Worm (Caenorhabditis elegans) whole organism, L1 larva: ENCODE measurements around the gene rpb-6.

ENCODE experiments used
- C16A3.4 ChIP-seq: fragments of 150-350 bp; optimal IDR thresholded peaks from 2 replicates; lab custom pipeline; 2014; ENCODE audit warnings: missing biosample characterization, missing genetic modification characterization
- C34B4.2 ChIP-seq: sonication (generic microtip); optimal IDR thresholded peaks from 2 replicates; lab custom pipeline; 2017; ENCODE audit warnings: mild to moderate bottlenecking, missing genetic modification characterization, missing compliant biosample characterization
- F16B12.6 ChIP-seq: fragments of 150-350 bp; optimal IDR thresholded peaks from 2 replicates; lab custom pipeline; 2014; ENCODE audit warnings: missing biosample characterization, missing genetic modification characterization
- Y116A8C.19 ChIP-seq: sonication (generic microtip); optimal IDR thresholded peaks from 2 replicates; lab custom pipeline; 2016; ENCODE audit warnings: missing compliant biosample characterization, missing genetic modification characterization, borderline replicate concordance
- ama-1 ChIP-seq: fragments of 150-350 bp; optimal IDR thresholded peaks from 2 replicates; lab custom pipeline; 2014
- ceh-63 ChIP-seq: fragments of 200-800 bp; sonication (Bioruptor generic); optimal IDR thresholded peaks from 2 replicates; lab custom pipeline; 2018; ENCODE audit warnings: mild to moderate bottlenecking, missing genetic modification characterization, missing compliant biosample characterization
- ceh-8 ChIP-seq: fragments of 200-800 bp; sonication (Bioruptor generic); optimal IDR thresholded peaks from 2 replicates; lab custom pipeline; 2018; ENCODE audit warnings: mild to moderate bottlenecking, missing genetic modification characterization, moderate library complexity, missing compliant biosample characterization
- ceh-82 ChIP-seq, 3 experiments: fragments of 150-350 bp in 1 of 3; sonication (generic microtip) in 2 of 3; optimal IDR thresholded peaks; 2 replicates each; lab custom pipeline; 2014 to 2017; ENCODE audit warnings: missing biosample characterization in 3 of 3, missing genetic modification characterization in 3 of 3
- ceh-90 ChIP-seq: sonication (generic microtip); optimal IDR thresholded peaks from 2 replicates; lab custom pipeline; 2016; ENCODE audit warnings: missing genetic modification characterization, missing compliant biosample characterization
- dpl-1 ChIP-seq, 3 experiments: fragments of 150-350 bp in 2 of 3; sonication (generic microtip) in 1 of 3; optimal IDR thresholded peaks; 2 replicates each; lab custom pipeline; 2014 to 2017; ENCODE audit warnings: missing biosample characterization in 3 of 3, missing genetic modification characterization in 3 of 3, missing genetic modification reagents in 3 of 3
- dsc-1 ChIP-seq: sonication (generic microtip); optimal IDR thresholded peaks from 2 replicates; lab custom pipeline; 2016; ENCODE audit warnings: mild to moderate bottlenecking, missing genetic modification characterization, missing compliant biosample characterization
- efl-1 ChIP-seq, 4 experiments: fragments of 150-350 bp; optimal IDR thresholded peaks in 3 of 4; peaks in 1 of 4; 1 replicate in 1 of 4; 2 replicates in 3 of 4; lab custom pipeline; 2014; ENCODE audit warnings: missing biosample characterization in 2 of 4, missing genetic modification characterization in 2 of 4, missing genetic modification reagents in 2 of 4
- egl-27 ChIP-seq, 2 experiments: fragments of 150-350 bp in 1 of 2; sonication (generic microtip); optimal IDR thresholded peaks; 3 replicates each; lab custom pipeline; 2017 to 2018; ENCODE audit warnings: missing biosample characterization in 2 of 2, missing genetic modification characterization in 2 of 2, missing genetic modification reagents in 2 of 2
- ets-5 ChIP-seq: fragments of 200-800 bp; sonication (Bioruptor generic); IDR thresholded peaks from 2 replicates; pipeline ENCODE4 v1.3.6; 2022; ENCODE audit warnings: missing genetic modification characterization, missing compliant biosample characterization
- fkh-10 ChIP-seq: sonication (generic microtip); optimal IDR thresholded peaks from 2 replicates; lab custom pipeline; 2017; ENCODE audit warnings: missing biosample characterization, missing genetic modification reagents, missing genetic modification characterization
- fkh-8 ChIP-seq: sonication (generic microtip); optimal IDR thresholded peaks from 2 replicates; lab custom pipeline; 2016; ENCODE audit warnings: mild to moderate bottlenecking, missing genetic modification characterization, missing compliant biosample characterization
- grh-1 ChIP-seq: fragments of 200-800 bp; sonication (Bioruptor generic); IDR thresholded peaks from 2 replicates; pipeline ENCODE4 v1.3.6; 2022; ENCODE audit warnings: missing genetic modification reagents, missing genetic modification characterization, missing compliant biosample characterization
- hpl-2 ChIP-seq: fragments of 150-350 bp; optimal IDR thresholded peaks from 2 replicates; lab custom pipeline; 2014; ENCODE audit warnings: missing biosample characterization, missing genetic modification reagents, missing genetic modification characterization
- irx-1 ChIP-seq: sonication (generic microtip); optimal IDR thresholded peaks from 2 replicates; lab custom pipeline; 2016; ENCODE audit warnings: missing genetic modification characterization, missing compliant biosample characterization
- jun-1 ChIP-seq: fragments of 150-350 bp; optimal IDR thresholded peaks from 2 replicates; lab custom pipeline; 2014; ENCODE audit warnings: missing biosample characterization, missing genetic modification reagents, missing genetic modification characterization
- lin-13 ChIP-seq: fragments of 150-350 bp; optimal IDR thresholded peaks from 2 replicates; lab custom pipeline; 2014; ENCODE audit warnings: missing biosample characterization, missing genetic modification reagents, missing genetic modification characterization
- lin-14 ChIP-seq: fragments of 200-800 bp; sonication (Bioruptor generic); optimal IDR thresholded peaks from 2 replicates; lab custom pipeline; 2018; ENCODE audit warnings: mild to moderate bottlenecking, missing genetic modification characterization, moderate library complexity, missing compliant biosample characterization
- lin-15B ChIP-seq: fragments of 150-350 bp; sonication (generic microtip); optimal IDR thresholded peaks from 3 replicates; lab custom pipeline; 2014; ENCODE audit warnings: missing biosample characterization, missing genetic modification characterization
- lir-3 ChIP-seq: sonication (generic microtip); optimal IDR thresholded peaks from 2 replicates; lab custom pipeline; 2016; ENCODE audit warnings: mild to moderate bottlenecking, missing genetic modification characterization, moderate library complexity, missing compliant biosample characterization; ENCODE audit not compliant: poor library complexity
- lsy-2 ChIP-seq, 2 experiments: fragments of 150-350 bp; optimal IDR thresholded peaks; 2 replicates each; lab custom pipeline; 2014; ENCODE audit warnings: missing biosample characterization in 2 of 2, missing genetic modification characterization in 2 of 2
- mab-9 ChIP-seq: fragments of 200-800 bp; sonication (Bioruptor generic); IDR thresholded peaks from 2 replicates; pipeline ENCODE4 v1.3.6; 2022; ENCODE audit warnings: missing genetic modification reagents, missing genetic modification characterization, missing compliant biosample characterization
- mdl-1 ChIP-seq, 2 experiments: fragments of 150-350 bp; optimal IDR thresholded peaks; 2 replicates each; lab custom pipeline; 2014 to 2017; ENCODE audit warnings: missing biosample characterization in 2 of 2, missing genetic modification characterization in 2 of 2, inconsistent platforms in 1 of 2
- mep-1 ChIP-seq: fragments of 150-350 bp; optimal IDR thresholded peaks from 2 replicates; lab custom pipeline; 2014; ENCODE audit warnings: missing biosample characterization, missing genetic modification characterization
- nhr-11 ChIP-seq: fragments of 150-350 bp; optimal IDR thresholded peaks from 2 replicates; lab custom pipeline; 2014; ENCODE audit warnings: missing biosample characterization, missing genetic modification characterization
- nhr-20 ChIP-seq: sonication (generic microtip); optimal IDR thresholded peaks from 2 replicates; lab custom pipeline; 2016; ENCODE audit warnings: mild to moderate bottlenecking, missing genetic modification characterization, missing compliant biosample characterization
- nhr-71 ChIP-seq: sonication (generic microtip); optimal IDR thresholded peaks from 2 replicates; lab custom pipeline; 2016; ENCODE audit warnings: mild to moderate bottlenecking, missing genetic modification characterization, moderate library complexity, missing compliant biosample characterization
- nhr-76 ChIP-seq: sonication (generic microtip); optimal IDR thresholded peaks from 2 replicates; lab custom pipeline; 2017; ENCODE audit warnings: missing biosample characterization, missing genetic modification characterization
- nhr-77 ChIP-seq: fragments of 150-350 bp; optimal IDR thresholded peaks from 2 replicates; lab custom pipeline; 2014; ENCODE audit warnings: missing biosample characterization, missing genetic modification characterization
- nhr-84 ChIP-seq: sonication (generic microtip); optimal IDR thresholded peaks from 2 replicates; lab custom pipeline; 2017; ENCODE audit warnings: missing biosample characterization, missing genetic modification characterization
- nhr-85 ChIP-seq: sonication (generic microtip); peaks from one replicate; lab custom pipeline; 2016; ENCODE audit warnings: missing genetic modification characterization, inconsistent platforms, missing compliant biosample characterization
- pqm-1 ChIP-seq: sonication (generic microtip); optimal IDR thresholded peaks from 3 replicates; lab custom pipeline; 2017; ENCODE audit warnings: missing biosample characterization, missing genetic modification characterization
- rnt-1 ChIP-seq: sonication (generic microtip); optimal IDR thresholded peaks from 2 replicates; lab custom pipeline; 2016; ENCODE audit warnings: mild to moderate bottlenecking, missing genetic modification characterization, moderate library complexity, missing compliant biosample characterization
- skn-1 ChIP-seq: fragments of 150-350 bp; optimal IDR thresholded peaks from 2 replicates; lab custom pipeline; 2014; ENCODE audit warnings: missing biosample characterization, missing genetic modification characterization
- snu-23 ChIP-seq: sonication (generic microtip); optimal IDR thresholded peaks from 2 replicates; lab custom pipeline; 2016; ENCODE audit warnings: missing genetic modification characterization, missing compliant biosample characterization
- sox-4 ChIP-seq: sonication (generic microtip); optimal IDR thresholded peaks from 2 replicates; lab custom pipeline; 2016; ENCODE audit warnings: missing genetic modification characterization, missing compliant biosample characterization
- sptf-1 ChIP-seq: fragments of 150-350 bp; optimal IDR thresholded peaks from 2 replicates; lab custom pipeline; 2014; ENCODE audit warnings: missing biosample characterization, missing genetic modification characterization
- sup-37 ChIP-seq: fragments of 200-800 bp; sonication (Bioruptor generic); optimal IDR thresholded peaks from 2 replicates; lab custom pipeline; 2018; ENCODE audit warnings: mild to moderate bottlenecking, missing genetic modification characterization, missing compliant biosample characterization
- tbx-2 ChIP-seq: sonication (generic microtip); optimal IDR thresholded peaks from 2 replicates; lab custom pipeline; 2016; ENCODE audit warnings: missing genetic modification characterization, missing compliant biosample characterization
- tlp-1 ChIP-seq: fragments of 150-350 bp; optimal IDR thresholded peaks from 2 replicates; lab custom pipeline; 2014; ENCODE audit warnings: missing biosample characterization, missing genetic modification characterization
- unc-130 ChIP-seq: fragments of 150-350 bp; optimal IDR thresholded peaks from 2 replicates; lab custom pipeline; 2017; ENCODE audit warnings: missing biosample characterization, missing genetic modification characterization, inconsistent platforms
- unc-30 ChIP-seq: sonication (generic microtip); optimal IDR thresholded peaks from 2 replicates; lab custom pipeline; 2017; ENCODE audit warnings: missing biosample characterization, missing genetic modification characterization
- unc-86 ChIP-seq: sonication (generic microtip); optimal IDR thresholded peaks from 2 replicates; lab custom pipeline; 2016; ENCODE audit warnings: missing genetic modification characterization, missing compliant biosample characterization
- xbp-1 ChIP-seq: sonication (generic microtip); optimal IDR thresholded peaks from 2 replicates; lab custom pipeline; 2016; ENCODE audit warnings: missing genetic modification characterization, missing compliant biosample characterization
- zag-1 ChIP-seq: fragments of 150-350 bp; optimal IDR thresholded peaks from 2 replicates; lab custom pipeline; 2014; ENCODE audit warnings: missing biosample characterization, missing genetic modification characterization
- zip-4 ChIP-seq: fragments of 200-800 bp; sonication (Bioruptor generic); optimal IDR thresholded peaks from 2 replicates; lab custom pipeline; 2018; ENCODE audit warnings: mild to moderate bottlenecking, missing genetic modification characterization, moderate library complexity, missing compliant biosample characterization

Gene rpb-6

ce11 chrII:10548778-10549671 is 30.2 kb upstream of the rpb-6 start (continued):
- no peak for TF ChIP-seq pqm-1 (tag; lab: Kevin White, UChicago)
- TF ChIP-seq lin-13 (GFP tag; lab: Kevin White, UChicago) = peak; percentile 94
- TF ChIP-seq jun-1 = peak; percentile 89
- TF ChIP-seq fkh-10 (GFP tag; lab: Kevin White, UChicago) = peak; percentile 89
- TF ChIP-seq dpl-1 (GFP tag; optimal IDR thresholded peaks at IDR 0.05; lab: Kevin White, UChicago) = peak; percentile 44 to 59 (median 45)
- peak; percentile 48 for TF ChIP-seq mep-1 (tag; lab: Kevin White, UChicago)
- peak; percentile 90 for TF ChIP-seq unc-86
- no peak for TF ChIP-seq unc-30 (tag; lab: Kevin White, UChicago)
- TF ChIP-seq irx-1 (tag; lab: Kevin White, UChicago) = peak; percentile 34
- peak; percentile 22 for TF ChIP-seq unc-130 (tag; lab: Kevin White, UChicago)
- TF ChIP-seq nhr-77 (tag; lab: Kevin White, UChicago) = peak; percentile 70
- no peak for TF ChIP-seq ceh-63 (GFP tag; lab: Kevin White, UChicago)
- peak; percentile 85 to 95 for TF ChIP-seq mdl-1 (tag; optimal IDR thresholded peaks at IDR 0.05; lab: Kevin White, UChicago)
- peak; percentile 66 for TF ChIP-seq mab-9
- 0 out of 2 replicates have a peak, but pooled peaks have one; percentile 5 for TF ChIP-seq ets-5 (GFP tag; lab: Robert Waterston, UW)
- TF ChIP-seq grh-1 (GFP tag; lab: Robert Waterston, UW) = peak; percentile 39
- peak; percentile 85 for TF ChIP-seq C16A3.4 (tag; lab: Kevin White, UChicago)
- no peak for TF ChIP-seq tlp-1 (tag; lab: Kevin White, UChicago)
- TF ChIP-seq rnt-1 = peak; percentile 84
- TF ChIP-seq dsc-1 (tag; lab: Kevin White, UChicago) = peak; percentile 57
- TF ChIP-seq nhr-20 (tag; lab: Kevin White, UChicago) = peak; percentile 82
- peak; percentile 81 to 90 for TF ChIP-seq lsy-2 (tag; optimal IDR thresholded peaks at IDR 0.05; lab: Kevin White, UChicago)
- TF ChIP-seq ceh-90 (tag; lab: Kevin White, UChicago) = no peak
- TF ChIP-seq nhr-11 (tag; lab: Kevin White, UChicago) = peak; percentile 80
- TF ChIP-seq zip-4 (GFP tag; lab: Kevin White, UChicago) = no peak
- peak; percentile 83 for TF ChIP-seq tbx-2
- no peak for TF ChIP-seq nhr-84 (tag; lab: Kevin White, UChicago)
- peak; percentile 96 for TF ChIP-seq nhr-71 (tag; lab: Kevin White, UChicago)
- TF ChIP-seq zag-1 (tag; lab: Kevin White, UChicago) = no peak
- TF ChIP-seq sox-4 = peak; percentile 36
- TF ChIP-seq skn-1 = peak; percentile 91
- TF ChIP-seq ama-1 = peak; percentile 97
- peak; percentile 96 for TF ChIP-seq lin-14
- no peak for TF ChIP-seq nhr-76 (tag; lab: Kevin White, UChicago)
- TF ChIP-seq sup-37 (GFP tag; lab: Kevin White, UChicago) = peak; percentile 5

- TF ChIP-seq unc-130 (tag; lab: Kevin White, UChicago) (no peak), zag-1 (tag; lab: Kevin White, UChicago) (no peak), lin-15B (tag; lab: Kevin White, UChicago) (no peak), snu-23 (GFP tag; lab: Kevin White, UChicago) (peak; percentile 10), ceh-82 (tag; optimal IDR thresholded peaks at IDR 0.05; lab: Kevin White, UChicago) (peak in 1 of 3 experiments; percentile 12), nhr-85 (tag; lab: Kevin White, UChicago) (peak; percentile 15), sptf-1 (tag; lab: Kevin White, UChicago) (peak; percentile 94), ceh-8 (GFP tag; lab: Kevin White, UChicago) (no peak), egl-27 (tag; optimal IDR thresholded peaks at IDR 0.05; lab: Kevin White, UChicago) (no peak), fkh-10 (GFP tag; lab: Kevin White, UChicago) (peak; percentile 12), fkh-8 (no peak), hpl-2 (GFP tag; lab: Kevin White, UChicago) (no peak), efl-1 (optimal IDR thresholded peaks at IDR 0.05; lab: Kevin White, UChicago) (no peak), efl-1 (GFP tag; optimal IDR thresholded peaks at IDR 0.05 in 1 of 2; lab: Kevin White, UChicago) (no peak), xbp-1 (no peak), Y116A8C.19 (tag; lab: Kevin White, UChicago) (no peak), grh-1 (GFP tag; lab: Robert Waterston, UW) (no peak), jun-1 (no peak), unc-86 (peak; percentile 4), nhr-20 (tag; lab: Kevin White, UChicago) (no peak), C34B4.2 (tag; lab: Kevin White, UChicago) (no peak), lsy-2 (tag; optimal IDR thresholded peaks at IDR 0.05; lab: Kevin White, UChicago) (peak in 1 of 2 experiments; percentile 44), F16B12.6 (tag; lab: Kevin White, UChicago) (no peak), lir-3 (tag; lab: Kevin White, UChicago) (no peak), lin-14 (peak; percentile 57)
Measured at ce11 chrII:10550173-10550572, 29.0 kb upstream of the rpb-6 start.
